Worm (Caenorhabditis elegans): ENCODE results near the gene Y75B7AL.2.

DNA sequence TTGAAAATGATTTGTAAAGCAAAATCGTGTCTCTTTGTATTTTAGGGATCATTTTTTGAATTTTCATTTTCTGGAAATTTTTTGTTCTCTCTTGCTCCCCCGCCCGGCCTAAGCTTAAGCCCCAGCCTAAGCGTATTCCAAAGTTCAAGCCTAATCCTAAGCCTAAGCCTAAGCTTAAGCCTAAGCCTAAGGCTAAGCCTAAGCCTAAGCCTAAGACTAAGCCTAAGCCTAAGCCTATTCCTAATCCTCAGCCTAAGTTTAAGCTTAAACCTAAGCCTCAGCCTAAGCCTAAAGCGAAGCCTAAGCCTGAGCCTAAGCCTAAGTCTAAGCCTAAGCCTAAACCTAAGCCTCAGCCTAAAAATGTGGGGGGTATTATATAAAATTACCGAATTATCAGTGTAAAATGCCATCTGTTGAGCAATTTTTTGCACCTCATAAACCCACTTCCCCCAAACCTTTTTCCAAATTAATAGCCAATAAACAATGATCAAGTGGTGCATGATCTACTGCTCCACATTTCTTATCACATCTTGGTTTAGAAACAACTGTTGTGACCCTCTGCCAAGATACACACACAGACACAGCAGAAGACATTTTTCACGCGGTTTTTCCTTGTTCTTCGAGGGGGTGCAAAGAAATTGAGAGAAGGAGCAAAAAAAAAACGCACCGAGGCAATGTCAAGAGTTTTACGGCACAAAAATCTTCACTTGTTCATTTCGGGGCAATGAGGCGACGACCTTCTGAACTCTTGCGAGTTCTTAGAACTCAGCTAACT, 16.5 kb downstream of the Y75B7AL.2 start:
- TF ChIP-seq lin-13 (tag; optimal IDR thresholded peaks at IDR 0.05) (no peak), nhr-28 (tag; optimal IDR thresholded peaks at IDR 0.05) (no peak), snpc-4 (tag; optimal IDR thresholded peaks at IDR 0.05) (no peak), nhr-2 (tag; optimal IDR thresholded peaks at IDR 0.05) (no peak), blmp-1 (tag; optimal IDR thresholded peaks at IDR 0.05) (no peak)

Measured in whole organism, mixed stage, embryonic.